Worm (Caenorhabditis elegans) whole organism, early embryonic: ENCODE data around the gene sftd-3.

Experiments used
- aly-1 ChIP-seq: sonication (generic microtip); optimal IDR thresholded peaks from 2 replicates; lab custom pipeline; 2016; ENCODE audit warnings: missing genetic modification characterization, missing compliant biosample characterization
- ceh-36 ChIP-seq: sonication (generic microtip); optimal IDR thresholded peaks from 2 replicates; lab custom pipeline; 2016; ENCODE audit warnings: missing genetic modification characterization, inconsistent platforms, missing compliant biosample characterization
- ets-7 ChIP-seq: sonication (generic microtip); optimal IDR thresholded peaks from 2 replicates; lab custom pipeline; 2016; ENCODE audit warnings: missing genotype, missing genetic modification characterization, missing compliant biosample characterization
- flt-1 ChIP-seq: fragments of 200-800 bp; sonication (Bioruptor generic); IDR thresholded peaks from 2 replicates; pipeline ENCODE4 v1.3.6; 2022; ENCODE audit warnings: missing genetic modification characterization, missing compliant biosample characterization
- hmbx-1 ChIP-seq: sonication (generic microtip); optimal IDR thresholded peaks from 2 replicates; lab custom pipeline; 2016; ENCODE audit warnings: mild to moderate bottlenecking, missing genetic modification characterization, missing compliant biosample characterization
- pes-1 ChIP-seq: fragments of 200-800 bp; sonication (Bioruptor generic); IDR thresholded peaks from 2 replicates; pipeline ENCODE4 v1.3.6; 2022; ENCODE audit warnings: missing genetic modification reagents, missing genetic modification characterization, missing compliant biosample characterization
- scrt-1 ChIP-seq: fragments of 200-800 bp; sonication (Bioruptor generic); IDR thresholded peaks from 2 replicates; pipeline ENCODE4 v1.3.6; 2022; ENCODE audit warnings: missing genetic modification characterization, missing compliant biosample characterization
- sea-1 ChIP-seq: fragments of 200-800 bp; sonication (Bioruptor generic); conservative IDR thresholded peaks from 2 replicates; pipeline ENCODE4 v1.3.6; 2022; ENCODE audit warnings: missing genetic modification characterization, missing compliant biosample characterization
- tbx-11 ChIP-seq: fragments of 200-800 bp; sonication (Bioruptor generic); IDR thresholded peaks from 2 replicates; pipeline ENCODE4 v1.3.6; 2022; ENCODE audit warnings: missing genetic modification characterization, missing compliant biosample characterization

ce11 chrII:8926451-8926850 is 37.5 kb downstream of the sftd-3 start, which contains the start of gene B0457.2:
- TF ChIP-seq ets-7 (tag; lab: Kevin White, UChicago) (no peak), tbx-11 (GFP tag; lab: Robert Waterston, UW) (no peak), ceh-36 (tag; lab: Kevin White, UChicago) (no peak), scrt-1 (GFP tag; lab: Robert Waterston, UW) (no peak), aly-1 (no peak), sea-1 (GFP tag; lab: Robert Waterston, UW) (no peak), hmbx-1 (tag; lab: Kevin White, UChicago) (no peak), pes-1 (GFP tag; lab: Robert Waterston, UW) (no peak), flt-1 (GFP tag; lab: Robert Waterston, UW) (no peak)
